Fruit fly (Drosophila melanogaster): Measurements from ENCODE around the gene mtSSB.

The mtSSB gene

DNA sequence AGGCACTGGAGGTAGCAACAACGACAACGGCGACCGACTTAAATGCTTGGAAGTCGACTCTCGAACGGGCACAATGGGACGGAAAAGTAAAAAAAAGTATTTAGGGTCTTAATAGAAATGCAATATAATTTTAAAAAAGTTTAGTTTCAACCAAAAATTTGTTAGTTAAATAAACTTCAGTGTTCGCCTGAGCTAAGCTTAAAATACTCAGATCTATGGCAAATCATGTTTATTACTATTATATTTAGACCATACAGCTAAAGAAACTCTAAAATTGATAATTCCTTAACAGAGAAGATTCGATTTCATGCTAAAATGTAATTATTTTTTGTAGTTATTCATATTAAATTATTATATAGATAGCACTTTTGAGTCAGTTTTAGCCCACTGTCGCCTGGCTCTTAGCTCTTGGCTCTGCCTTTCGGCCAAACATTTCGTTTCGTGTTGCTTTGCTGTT is 48.4 kb upstream of the mtSSB start (continued):
- no peak for TF ChIP-seq bowl (GFP tag; IDR thresholded peaks at IDR 0.05)
- TF ChIP-seq Dll (GFP tag; IDR thresholded peaks at IDR 0.05; ENCODE audit: partially characterized antibody), result no peak
- TF ChIP-seq CG17361 (GFP tag; IDR thresholded peaks at IDR 0.05), result no peak
- TF ChIP-seq Myb (GFP tag; optimal IDR thresholded peaks at IDR 0.05), result no peak
- TF ChIP-seq tup (GFP tag; optimal IDR thresholded peaks at IDR 0.05), result peak; percentile 24
- peak; percentile 62 for TF ChIP-seq CG15011 (GFP tag; optimal IDR thresholded peaks at IDR 0.05)
- no peak for TF ChIP-seq seq (GFP tag; IDR thresholded peaks at IDR 0.05)
- peak; percentile 75 for TF ChIP-seq CG17385 (GFP tag; optimal IDR thresholded peaks at IDR 0.05)
- no peak for TF ChIP-seq CrebB (tag; optimal IDR thresholded peaks at IDR 0.05)
- TF ChIP-seq NK7.1 (GFP tag; optimal IDR thresholded peaks at IDR 0.05), result no peak
- no peak for TF ChIP-seq CG17612 (GFP tag; IDR thresholded peaks at IDR 0.05)
- no peak for TF ChIP-seq Nf-YA (GFP tag; IDR thresholded peaks at IDR 0.05)
- peak; percentile 86 for TF ChIP-seq nmo (GFP tag; optimal IDR thresholded peaks at IDR 0.05)
- no peak for TF ChIP-seq E2f2 (GFP tag; IDR thresholded peaks at IDR 0.05)
- TF ChIP-seq CG30403 (GFP tag; optimal IDR thresholded peaks at IDR 0.05), result peak; percentile 89
- TF ChIP-seq CG30431 (GFP tag; optimal IDR thresholded peaks at IDR 0.05), result peak; percentile 35
- peak; percentile 81 for TF ChIP-seq CG4707 (GFP tag; optimal IDR thresholded peaks at IDR 0.05)
- no peak for TF ChIP-seq CG2199 (GFP tag; IDR thresholded peaks at IDR 0.05)
- peak; percentile 31 for TF ChIP-seq salm (tag; optimal IDR thresholded peaks at IDR 0.05)
- peak; percentile 49 for TF ChIP-seq zen (tag; optimal IDR thresholded peaks at IDR 0.05)
- peak; percentile 24 for TF ChIP-seq CG8359 (GFP tag; optimal IDR thresholded peaks at IDR 0.05; ENCODE audit: borderline replicate concordance)
- peak; percentile 59 for TF ChIP-seq CG2875 (GFP tag; optimal IDR thresholded peaks at IDR 0.05)
- peak; percentile 29 for TF ChIP-seq CG17568 (GFP tag; optimal IDR thresholded peaks at IDR 0.05)
- peak; percentile 74 for TF ChIP-seq Abd-B (GFP tag; optimal IDR thresholded peaks at IDR 0.05)
- TF ChIP-seq MTF-1 (GFP tag; optimal IDR thresholded peaks at IDR 0.05; ENCODE audit: borderline replicate concordance), result no peak
- peak; percentile 87 for TF ChIP-seq CG4424 (GFP tag; optimal IDR thresholded peaks at IDR 0.05)
- TF ChIP-seq Dref (GFP tag; IDR thresholded peaks at IDR 0.05), result no peak
- peak; percentile 45; the same call in 1 of the 3 replicates for TF ChIP-seq CG7357 (GFP tag; IDR thresholded peaks at IDR 0.05)
- TF ChIP-seq CG13296 (GFP tag; optimal IDR thresholded peaks at IDR 0.05), result peak; percentile 88
- peak; percentile 58 for TF ChIP-seq CG6654 (GFP tag; optimal IDR thresholded peaks at IDR 0.05)
- TF ChIP-seq CG34422 (GFP tag; IDR thresholded peaks at IDR 0.05), result no peak
- peak in 1 of 2 experiments; percentile 24 for TF ChIP-seq insv (GFP tag; optimal IDR thresholded peaks at IDR 0.05)
- TF ChIP-seq ATbp (GFP tag; optimal IDR thresholded peaks at IDR 0.05), result peak; percentile 71
- no peak for TF ChIP-seq dysf (GFP tag; IDR thresholded peaks at IDR 0.05)
- peak; percentile 84 for TF ChIP-seq CG10979 (tag; optimal IDR thresholded peaks at IDR 0.05)
- no peak for TF ChIP-seq luna (GFP tag; optimal IDR thresholded peaks at IDR 0.05)
- peak; percentile 93 for TF ChIP-seq Sox100B (GFP tag; optimal IDR thresholded peaks at IDR 0.05)
- TF ChIP-seq Doc2 (GFP tag; IDR thresholded peaks at IDR 0.05), result no peak
- TF ChIP-seq sens (GFP tag), result peak; percentile 89
- no peak for TF ChIP-seq CG10959 (GFP tag; IDR thresholded peaks at IDR 0.05)
- no peak for TF ChIP-seq Tbp (GFP tag; optimal IDR thresholded peaks at IDR 0.05)
- peak; percentile 67 for TF ChIP-seq az2 (GFP tag; optimal IDR thresholded peaks at IDR 0.05)
- peak; percentile 59 for TF ChIP-seq Max (GFP tag; optimal IDR thresholded peaks at IDR 0.05)
- no peak for TF ChIP-seq CkIIα-i1 (GFP tag; IDR thresholded peaks at IDR 0.05)
- peak; percentile 52 for TF ChIP-seq lbe (GFP tag; optimal IDR thresholded peaks at IDR 0.05)
- peak; percentile 63 for TF ChIP-seq croc (GFP tag; conservative IDR thresholded peaks at IDR 0.05)
- TF ChIP-seq CG10321 (GFP tag; IDR thresholded peaks at IDR 0.05), result no peak
- TF ChIP-seq fd96Cb (tag; optimal IDR thresholded peaks at IDR 0.05), result peak; percentile 78
- TF ChIP-seq trh (GFP tag; optimal IDR thresholded peaks at IDR 0.05), result peak; percentile 32
- no peak for TF ChIP-seq gcm2 (GFP tag; optimal IDR thresholded peaks at IDR 0.05)
- peak; percentile 70 for TF ChIP-seq Xbp1 (GFP tag; optimal IDR thresholded peaks at IDR 0.05)
- no peak for TF ChIP-seq Hey (tag; optimal IDR thresholded peaks at IDR 0.05)

All from whole organism, embryonic.